Worm (Caenorhabditis elegans): Measurements from ENCODE around the gene cchl-1.

Gene cchl-1

DNA sequence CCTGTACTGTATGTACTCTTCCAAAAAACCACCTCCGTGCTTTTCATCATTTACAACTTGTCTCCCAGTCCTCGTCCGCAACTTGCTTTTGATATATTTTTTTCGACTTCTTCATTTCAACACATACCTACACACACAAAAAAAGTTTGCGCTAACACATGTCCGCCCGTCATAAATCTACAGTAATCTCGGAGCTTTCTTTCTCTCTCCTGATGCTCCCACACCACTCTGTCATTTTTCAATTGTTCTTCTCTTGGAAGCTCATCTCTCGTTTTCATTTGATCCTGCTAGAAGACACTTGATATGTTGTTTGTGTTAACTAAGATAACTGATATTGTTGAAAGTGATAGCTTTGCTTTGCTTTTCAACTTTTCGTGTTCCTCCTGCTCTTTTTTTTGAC lies 45.0 kb upstream of the cchl-1 start:
- TF ChIP-seq nhr-2 (tag; optimal IDR thresholded peaks at IDR 0.05) (no peak), lsy-2 (tag; optimal IDR thresholded peaks at IDR 0.05) (no peak), hlh-1 (tag; optimal IDR thresholded peaks at IDR 0.05) (peak; percentile 15)

- peak; percentile 40 for TF ChIP-seq lsy-2 (tag; optimal IDR thresholded peaks at IDR 0.05)
- TF ChIP-seq ztf-11 (tag; optimal IDR thresholded peaks at IDR 0.05): no peak
Observed at ce11 chrII:11279971-11280370, 43.8 kb upstream of the cchl-1 start.

DNA sequence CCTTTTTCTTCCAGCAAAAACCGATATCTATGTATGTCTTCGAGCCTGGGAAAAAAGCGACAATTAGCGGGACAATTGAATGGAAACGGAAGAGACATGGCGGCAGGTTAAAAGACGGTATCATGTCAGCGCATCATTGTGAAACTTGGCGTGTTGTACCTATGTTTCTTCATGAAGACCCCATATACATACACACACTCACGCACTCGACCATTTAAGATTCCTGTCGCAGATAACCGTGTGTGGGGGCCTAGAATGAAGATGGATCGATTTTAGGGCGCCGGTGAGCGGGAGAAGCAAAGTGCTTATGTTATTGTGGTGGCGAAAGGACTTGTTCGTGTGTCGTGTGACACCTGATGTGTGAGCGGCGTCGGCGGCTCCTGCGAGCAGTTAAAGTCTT lies 40.7 kb upstream of the cchl-1 start:
- TF ChIP-seq unc-120 (tag; optimal IDR thresholded peaks at IDR 0.05; ENCODE audit: poor library complexity, severe bottlenecking): no peak
- TF ChIP-seq ham-2 (GFP tag; optimal IDR thresholded peaks at IDR 0.05): peak; percentile 0
- TF ChIP-seq elt-1 (tag; optimal IDR thresholded peaks at IDR 0.05; ENCODE audit: borderline replicate concordance, insufficient read depth): peak; percentile 67
- TF ChIP-seq ces-1 (GFP tag; optimal IDR thresholded peaks at IDR 0.05): no peak

DNA sequence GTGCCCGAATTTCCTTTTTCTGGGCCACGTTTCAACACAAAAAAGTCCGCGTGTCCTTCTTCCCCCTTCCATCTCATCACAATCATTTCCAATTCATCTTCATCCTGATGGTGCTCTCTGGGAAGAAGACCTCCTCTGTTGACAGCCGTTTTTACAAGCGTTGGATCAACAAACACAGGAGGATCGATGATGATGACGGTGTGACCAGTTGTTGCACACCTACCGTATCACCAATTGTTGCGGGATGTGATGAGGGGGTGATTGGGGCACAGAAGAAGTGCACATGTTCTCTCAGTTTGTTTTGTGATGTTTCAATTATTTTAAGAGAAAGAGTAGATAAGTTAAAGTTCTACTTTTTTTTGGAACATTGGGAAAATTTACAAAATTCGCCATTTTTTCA lies 39.3 kb upstream of the cchl-1 start:
- TF ChIP-seq pha-4 (tag; optimal IDR thresholded peaks at IDR 0.05): no peak
- TF ChIP-seq lsy-2 (tag; optimal IDR thresholded peaks at IDR 0.05): no peak
- TF ChIP-seq lin-13 (tag; optimal IDR thresholded peaks at IDR 0.05): no peak
- TF ChIP-seq hlh-1 (tag; optimal IDR thresholded peaks at IDR 0.05): peak; percentile 81
- TF ChIP-seq ceh-43 (GFP tag; optimal IDR thresholded peaks at IDR 0.05): no peak

DNA sequence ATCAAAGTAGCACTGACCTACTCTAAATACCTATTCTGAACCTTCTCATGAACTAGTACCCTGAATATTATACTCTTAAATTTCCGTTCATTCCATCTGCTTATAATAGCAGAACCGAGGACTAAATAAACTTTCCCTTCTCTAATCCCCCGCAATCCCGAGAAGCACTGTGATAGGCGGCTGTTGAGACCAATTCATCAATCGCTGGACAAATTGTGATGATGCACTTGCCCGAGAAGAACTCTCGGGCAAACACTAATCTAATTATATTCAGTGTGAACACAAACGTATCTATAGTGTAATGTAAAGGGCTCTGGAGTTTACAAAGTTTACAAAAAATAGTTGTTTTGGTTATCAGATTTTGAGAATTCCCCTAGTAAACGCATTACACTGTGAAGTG lies 38.7 kb upstream of the cchl-1 start:
- TF ChIP-seq hlh-1 (tag; optimal IDR thresholded peaks at IDR 0.05) (peak; percentile 79), unc-120 (tag; optimal IDR thresholded peaks at IDR 0.05; ENCODE audit: poor library complexity, severe bottlenecking) (peak; percentile 24), M03D4.4 (tag; optimal IDR thresholded peaks at IDR 0.05) (no peak), snpc-4 (tag; optimal IDR thresholded peaks at IDR 0.05) (no peak), unc-62 (GFP tag; optimal IDR thresholded peaks at IDR 0.05) (peak; percentile 63), unc-39 (tag; optimal IDR thresholded peaks at IDR 0.05) (no peak), drap-1 (GFP tag; optimal IDR thresholded peaks at IDR 0.05) (no peak)

DNA sequence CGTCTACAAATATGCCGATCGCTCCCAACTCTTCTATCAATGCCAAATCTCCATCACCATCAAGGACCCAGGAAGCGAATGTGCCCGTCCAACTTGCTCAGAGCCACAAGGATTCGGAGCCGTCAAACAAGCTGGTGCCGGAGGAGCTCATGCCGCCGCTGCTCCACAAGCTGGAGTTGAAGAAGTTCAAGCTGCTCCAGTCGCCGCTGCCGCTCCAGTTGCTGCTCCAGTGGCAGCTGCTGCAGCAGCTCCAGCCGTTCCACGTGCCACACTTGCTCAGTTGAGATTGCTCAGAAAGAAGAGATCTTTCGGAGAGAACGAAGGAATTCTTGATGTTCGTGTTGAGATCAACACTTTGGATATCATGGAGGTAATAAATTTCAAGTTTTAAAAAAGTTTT lies 34.6 kb upstream of the cchl-1 start:
- TF ChIP-seq drap-1 (GFP tag; optimal IDR thresholded peaks at IDR 0.05) (no peak), mab-5 (tag; optimal IDR thresholded peaks at IDR 0.05) (no peak), unc-62 (GFP tag; optimal IDR thresholded peaks at IDR 0.05) (no peak), unc-39 (tag; optimal IDR thresholded peaks at IDR 0.05) (no peak), ces-1 (GFP tag; optimal IDR thresholded peaks at IDR 0.05) (no peak), zip-8 (tag; optimal IDR thresholded peaks at IDR 0.05) (no peak), lin-32 (GFP tag; optimal IDR thresholded peaks at IDR 0.05) (no peak), elt-3 (tag; optimal IDR thresholded peaks at IDR 0.05) (no peak), cnd-1 (tag; optimal IDR thresholded peaks at IDR 0.05) (no peak), ceh-43 (GFP tag; optimal IDR thresholded peaks at IDR 0.05) (no peak), hlh-1 (tag; optimal IDR thresholded peaks at IDR 0.05) (no peak), flh-1 (GFP tag; optimal IDR thresholded peaks at IDR 0.05) (no peak)

DNA sequence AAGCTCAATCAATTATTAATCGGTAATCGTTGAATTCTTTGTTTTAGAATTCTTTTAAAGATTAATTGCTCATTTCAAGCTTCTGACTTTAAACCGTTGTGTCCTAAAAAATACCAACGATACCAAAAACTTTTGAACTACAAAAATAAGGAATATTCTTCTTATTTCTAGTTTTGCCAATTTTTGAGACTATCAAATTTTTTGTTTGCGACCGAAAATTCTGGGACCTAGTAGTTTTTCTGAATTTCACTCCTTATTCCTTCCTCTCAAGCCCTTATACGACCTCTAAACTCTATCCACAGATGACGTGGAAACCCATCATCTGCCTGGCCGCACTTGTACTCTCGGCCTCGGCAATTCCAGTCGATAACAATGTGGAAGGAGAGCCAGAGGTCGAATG lies 32.6 kb upstream of the cchl-1 start, which contains the start of gene cut-1:
cut-1 (plus strand) TSS at position 301 of the 400 bp plus-strand sequence.
- TF ChIP-seq lin-32 (GFP tag; optimal IDR thresholded peaks at IDR 0.05): no peak
- TF ChIP-seq ztf-11 (tag; optimal IDR thresholded peaks at IDR 0.05): no peak
- TF ChIP-seq ceh-43 (GFP tag; optimal IDR thresholded peaks at IDR 0.05): no peak
- TF ChIP-seq unc-62 (GFP tag; optimal IDR thresholded peaks at IDR 0.05): no peak
- no peak for TF ChIP-seq unc-120 (tag; optimal IDR thresholded peaks at IDR 0.05; ENCODE audit: poor library complexity, severe bottlenecking)
- no peak for TF ChIP-seq mls-2 (tag; optimal IDR thresholded peaks at IDR 0.05)
- TF ChIP-seq unc-39 (tag; optimal IDR thresholded peaks at IDR 0.05): no peak
- TF ChIP-seq ceh-39 (tag; optimal IDR thresholded peaks at IDR 0.05): no peak
- TF ChIP-seq cnd-1 (tag; optimal IDR thresholded peaks at IDR 0.05): no peak
- TF ChIP-seq elt-1 (tag; optimal IDR thresholded peaks at IDR 0.05; ENCODE audit: borderline replicate concordance, insufficient read depth): no peak
- TF ChIP-seq elt-3 (tag; optimal IDR thresholded peaks at IDR 0.05): no peak
- TF ChIP-seq nhr-28 (tag; optimal IDR thresholded peaks at IDR 0.05): no peak
- TF ChIP-seq drap-1 (GFP tag; optimal IDR thresholded peaks at IDR 0.05): no peak
- no peak for TF ChIP-seq ceh-83 (GFP tag; optimal IDR thresholded peaks at IDR 0.05)
- no peak for TF ChIP-seq lsy-2 (tag; optimal IDR thresholded peaks at IDR 0.05)
- no peak for TF ChIP-seq pha-4 (tag; optimal IDR thresholded peaks at IDR 0.05)
- no peak for TF ChIP-seq nhr-76 (tag; optimal IDR thresholded peaks at IDR 0.05)

Measured in whole organism, mixed stage, embryonic.